Worm (Caenorhabditis elegans) whole organism, L1 larva: ENCODE results near the gene nhr-203.

Experiments
- C04F5.9 ChIP-seq: sonication (generic microtip); optimal IDR thresholded peaks from 2 replicates; lab custom pipeline; 2016; ENCODE audit warnings: missing genetic modification characterization, missing compliant biosample characterization
- C16A3.4 ChIP-seq: fragments of 150-350 bp; optimal IDR thresholded peaks from 2 replicates; lab custom pipeline; 2014; ENCODE audit warnings: missing biosample characterization, missing genetic modification characterization
- Y116A8C.19 ChIP-seq: sonication (generic microtip); optimal IDR thresholded peaks from 2 replicates; lab custom pipeline; 2016; ENCODE audit warnings: missing compliant biosample characterization, missing genetic modification characterization, borderline replicate concordance
- aha-1 ChIP-seq: fragments of 150-350 bp; optimal IDR thresholded peaks from 2 replicates; lab custom pipeline; 2014; ENCODE audit warnings: missing biosample characterization, missing genetic modification characterization
- alr-1 ChIP-seq: fragments of 200-800 bp; sonication (Bioruptor generic); optimal IDR thresholded peaks from 2 replicates; lab custom pipeline; 2018; ENCODE audit warnings: borderline replicate concordance, mild to moderate bottlenecking, missing genetic modification characterization, missing compliant biosample characterization
- blmp-1 ChIP-seq: fragments of 150-350 bp; optimal IDR thresholded peaks from 2 replicates; lab custom pipeline; 2014; ENCODE audit warnings: missing biosample characterization, missing genetic modification characterization
- ceh-8 ChIP-seq: fragments of 200-800 bp; sonication (Bioruptor generic); optimal IDR thresholded peaks from 2 replicates; lab custom pipeline; 2018; ENCODE audit warnings: mild to moderate bottlenecking, missing genetic modification characterization, moderate library complexity, missing compliant biosample characterization
- ceh-82 ChIP-seq, 3 experiments: fragments of 150-350 bp in 1 of 3; sonication (generic microtip) in 2 of 3; optimal IDR thresholded peaks; 2 replicates each; lab custom pipeline; 2014 to 2017; ENCODE audit warnings: missing biosample characterization in 3 of 3, missing genetic modification characterization in 3 of 3
- egl-27 ChIP-seq, 2 experiments: fragments of 150-350 bp in 1 of 2; sonication (generic microtip); optimal IDR thresholded peaks; 3 replicates each; lab custom pipeline; 2017 to 2018; ENCODE audit warnings: missing biosample characterization in 2 of 2, missing genetic modification characterization in 2 of 2, missing genetic modification reagents in 2 of 2
- elt-3 ChIP-seq, 6 experiments: fragments of 150-350 bp in 1 of 6; sonication (generic microtip); optimal IDR thresholded peaks; 2 replicates each; lab custom pipeline; 2017 to 2018; ENCODE audit warnings: missing biosample characterization in 6 of 6, missing genetic modification characterization in 6 of 6, inconsistent platforms in 1 of 6
- ets-5 ChIP-seq: fragments of 200-800 bp; sonication (Bioruptor generic); IDR thresholded peaks from 2 replicates; pipeline ENCODE4 v1.3.6; 2022; ENCODE audit warnings: missing genetic modification characterization, missing compliant biosample characterization
- fkh-10 ChIP-seq: sonication (generic microtip); optimal IDR thresholded peaks from 2 replicates; lab custom pipeline; 2017; ENCODE audit warnings: missing biosample characterization, missing genetic modification reagents, missing genetic modification characterization
- fkh-8 ChIP-seq: sonication (generic microtip); optimal IDR thresholded peaks from 2 replicates; lab custom pipeline; 2016; ENCODE audit warnings: mild to moderate bottlenecking, missing genetic modification characterization, missing compliant biosample characterization
- fos-1 ChIP-seq: fragments of 150-350 bp; optimal IDR thresholded peaks from 2 replicates; lab custom pipeline; 2014; ENCODE audit warnings: missing biosample characterization, missing genetic modification characterization
- jun-1 ChIP-seq: fragments of 150-350 bp; optimal IDR thresholded peaks from 2 replicates; lab custom pipeline; 2014; ENCODE audit warnings: missing biosample characterization, missing genetic modification reagents, missing genetic modification characterization
- lin-13 ChIP-seq: fragments of 150-350 bp; optimal IDR thresholded peaks from 2 replicates; lab custom pipeline; 2014; ENCODE audit warnings: missing biosample characterization, missing genetic modification reagents, missing genetic modification characterization
- lin-15B ChIP-seq: fragments of 150-350 bp; sonication (generic microtip); optimal IDR thresholded peaks from 3 replicates; lab custom pipeline; 2014; ENCODE audit warnings: missing biosample characterization, missing genetic modification characterization
- lin-39 ChIP-seq: fragments of 150-350 bp; optimal IDR thresholded peaks from 2 replicates; lab custom pipeline; 2014; ENCODE audit warnings: missing biosample characterization, missing genetic modification reagents, missing genetic modification characterization
- lir-3 ChIP-seq: sonication (generic microtip); optimal IDR thresholded peaks from 2 replicates; lab custom pipeline; 2016; ENCODE audit warnings: mild to moderate bottlenecking, missing genetic modification characterization, moderate library complexity, missing compliant biosample characterization; ENCODE audit not compliant: poor library complexity
- mef-2 ChIP-seq: fragments of 150-350 bp; optimal IDR thresholded peaks from 2 replicates; lab custom pipeline; 2014; ENCODE audit warnings: missing biosample characterization, missing genetic modification characterization
- mep-1 ChIP-seq: fragments of 150-350 bp; optimal IDR thresholded peaks from 2 replicates; lab custom pipeline; 2014; ENCODE audit warnings: missing biosample characterization, missing genetic modification characterization
- nhr-11 ChIP-seq: fragments of 150-350 bp; optimal IDR thresholded peaks from 2 replicates; lab custom pipeline; 2014; ENCODE audit warnings: missing biosample characterization, missing genetic modification characterization
- nhr-19 ChIP-seq: fragments of 200-800 bp; sonication (Bioruptor generic); conservative IDR thresholded peaks from 2 replicates; pipeline ENCODE4 v1.3.6; 2022; ENCODE audit warnings: missing genetic modification characterization, missing compliant biosample characterization
- nhr-20 ChIP-seq: sonication (generic microtip); optimal IDR thresholded peaks from 2 replicates; lab custom pipeline; 2016; ENCODE audit warnings: mild to moderate bottlenecking, missing genetic modification characterization, missing compliant biosample characterization
- nhr-237 ChIP-seq: fragments of 150-350 bp; optimal IDR thresholded peaks from 2 replicates; lab custom pipeline; 2014; ENCODE audit warnings: missing biosample characterization, missing genetic modification characterization
- nhr-28 ChIP-seq: fragments of 150-350 bp; optimal IDR thresholded peaks from 2 replicates; lab custom pipeline; 2014; ENCODE audit warnings: missing biosample characterization, missing genetic modification characterization
- nhr-47 ChIP-seq: sonication (generic microtip); optimal IDR thresholded peaks from 2 replicates; lab custom pipeline; 2016; ENCODE audit warnings: mild to moderate bottlenecking, missing genetic modification characterization, moderate library complexity, missing compliant biosample characterization
- nhr-77 ChIP-seq: fragments of 150-350 bp; optimal IDR thresholded peaks from 2 replicates; lab custom pipeline; 2014; ENCODE audit warnings: missing biosample characterization, missing genetic modification characterization
- nhr-84 ChIP-seq: sonication (generic microtip); optimal IDR thresholded peaks from 2 replicates; lab custom pipeline; 2017; ENCODE audit warnings: missing biosample characterization, missing genetic modification characterization
- snpc-4 ChIP-seq: fragments of 150-350 bp; optimal IDR thresholded peaks from 2 replicates; lab custom pipeline; 2014; ENCODE audit warnings: missing biosample characterization, missing genetic modification characterization
- sptf-1 ChIP-seq: fragments of 150-350 bp; optimal IDR thresholded peaks from 2 replicates; lab custom pipeline; 2014; ENCODE audit warnings: missing biosample characterization, missing genetic modification characterization
- sup-37 ChIP-seq: fragments of 200-800 bp; sonication (Bioruptor generic); optimal IDR thresholded peaks from 2 replicates; lab custom pipeline; 2018; ENCODE audit warnings: mild to moderate bottlenecking, missing genetic modification characterization, missing compliant biosample characterization
- swsn-7 ChIP-seq: sonication (generic microtip); optimal IDR thresholded peaks from 2 replicates; lab custom pipeline; 2016; ENCODE audit warnings: missing genetic modification characterization, missing compliant biosample characterization
- tbx-2 ChIP-seq: sonication (generic microtip); optimal IDR thresholded peaks from 2 replicates; lab custom pipeline; 2016; ENCODE audit warnings: missing genetic modification characterization, missing compliant biosample characterization
- unc-30 ChIP-seq: sonication (generic microtip); optimal IDR thresholded peaks from 2 replicates; lab custom pipeline; 2017; ENCODE audit warnings: missing biosample characterization, missing genetic modification characterization
- unc-98 ChIP-seq: fragments of 200-800 bp; sonication (Bioruptor generic); IDR thresholded peaks from 2 replicates; pipeline ENCODE4 v1.3.6; 2022; ENCODE audit warnings: missing genetic modification characterization, missing compliant biosample characterization
- vab-15 ChIP-seq: sonication (generic microtip); optimal IDR thresholded peaks from 2 replicates; lab custom pipeline; 2017; ENCODE audit warnings: missing genotype, mild to moderate bottlenecking, missing genetic modification characterization, missing compliant biosample characterization
- zag-1 ChIP-seq: fragments of 150-350 bp; optimal IDR thresholded peaks from 2 replicates; lab custom pipeline; 2014; ENCODE audit warnings: missing biosample characterization, missing genetic modification characterization
- ztf-4 ChIP-seq: fragments of 150-350 bp; optimal IDR thresholded peaks from 2 replicates; lab custom pipeline; 2014; ENCODE audit warnings: missing biosample characterization, missing genetic modification characterization

The nhr-203 gene

DNA sequence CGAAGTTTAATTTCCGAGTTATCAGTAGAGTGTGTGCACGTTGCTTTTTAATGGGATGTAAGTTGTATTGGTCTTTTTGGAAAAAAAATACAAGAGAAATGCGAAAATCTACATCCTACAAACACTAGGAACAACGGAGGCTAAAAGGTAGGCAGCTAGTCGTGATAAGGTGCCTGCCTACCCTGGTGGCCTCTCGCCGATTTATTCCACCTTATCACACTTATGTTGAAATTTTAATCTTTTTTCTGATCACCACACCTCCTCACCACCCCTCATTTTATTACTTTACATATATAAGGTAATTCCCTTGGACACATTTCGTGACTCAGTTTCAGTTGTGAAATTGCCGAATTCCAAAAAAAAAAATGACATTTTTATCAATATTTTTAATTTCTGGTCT, 37.5 kb upstream of the nhr-203 start, which contains the start of gene dod-20:
Gene dod-20, plus strand, starts transcription at position 301 of the 400 bp plus-strand sequence.
- TF ChIP-seq zag-1, result no peak
- no peak for TF ChIP-seq lin-39 (tag; lab: Kevin White, UChicago)
- TF ChIP-seq egl-27 (tag; optimal IDR thresholded peaks at IDR 0.05; lab: Kevin White, UChicago), result no peak
- no peak for TF ChIP-seq mef-2 (tag; lab: Kevin White, UChicago)
- TF ChIP-seq lin-13 (GFP tag; lab: Kevin White, UChicago), result no peak
- no peak for TF ChIP-seq tbx-2
- TF ChIP-seq nhr-84 (tag; lab: Kevin White, UChicago), result no peak
- TF ChIP-seq swsn-7 (tag; lab: Kevin White, UChicago), result no peak
- no peak for TF ChIP-seq snpc-4 (tag; lab: Kevin White, UChicago)
- TF ChIP-seq nhr-11 (tag; lab: Kevin White, UChicago), result no peak
- TF ChIP-seq unc-98, result no peak
- TF ChIP-seq lin-15B (tag; lab: Kevin White, UChicago), result no peak
- TF ChIP-seq alr-1 (tag; lab: Kevin White, UChicago), result no peak
- TF ChIP-seq fkh-8 (tag; lab: Kevin White, UChicago), result no peak
- TF ChIP-seq nhr-237 (tag; lab: Kevin White, UChicago), result no peak
- TF ChIP-seq aha-1 (tag; lab: Kevin White, UChicago), result no peak
- no peak for TF ChIP-seq fos-1 (tag; lab: Kevin White, UChicago)

DNA sequence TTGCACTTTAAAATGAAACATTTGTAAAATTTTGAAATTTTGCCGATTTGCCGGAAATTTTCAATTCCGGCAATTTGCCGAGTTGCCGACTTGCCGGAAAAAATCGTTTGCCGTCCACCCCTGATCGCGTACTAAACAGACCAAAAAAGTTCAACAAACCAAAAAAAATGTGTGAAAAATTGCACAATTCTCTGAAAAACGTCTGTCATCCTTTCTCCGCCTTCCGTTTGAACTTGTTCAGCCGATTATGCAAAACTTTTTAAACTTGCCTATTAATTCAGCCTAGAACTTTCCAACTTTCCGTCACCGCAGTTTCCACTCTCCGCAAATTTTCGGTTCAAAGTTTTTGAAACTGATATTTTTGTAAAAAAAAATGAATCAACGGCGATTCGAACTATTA, 35.5 kb upstream of the nhr-203 start, which contains the start of gene B0554.5:
Gene B0554.5, plus strand, starts transcription at position 301 of the 400 bp plus-strand sequence.
- TF ChIP-seq unc-98, result no peak
- TF ChIP-seq vab-15 (tag; lab: Kevin White, UChicago), result no peak
- TF ChIP-seq blmp-1 (tag; lab: Kevin White, UChicago), result no peak
- TF ChIP-seq lin-39 (tag; lab: Kevin White, UChicago), result no peak
- no peak for TF ChIP-seq lir-3 (tag; lab: Kevin White, UChicago)
- TF ChIP-seq unc-30 (tag; lab: Kevin White, UChicago), result no peak
- TF ChIP-seq sup-37 (GFP tag; lab: Kevin White, UChicago), result no peak
- TF ChIP-seq fkh-10 (GFP tag; lab: Kevin White, UChicago), result no peak
- TF ChIP-seq ets-5 (GFP tag; lab: Robert Waterston, UW), result no peak
- no peak for TF ChIP-seq nhr-28
- TF ChIP-seq tbx-2, result no peak
- no peak for TF ChIP-seq elt-3 (tag; optimal IDR thresholded peaks at IDR 0.05; lab: Kevin White, UChicago)
- TF ChIP-seq ceh-8 (GFP tag; lab: Kevin White, UChicago), result no peak
- TF ChIP-seq nhr-77 (tag; lab: Kevin White, UChicago), result no peak
- TF ChIP-seq egl-27 (tag; optimal IDR thresholded peaks at IDR 0.05; lab: Kevin White, UChicago), result no peak
- TF ChIP-seq C16A3.4 (tag; lab: Kevin White, UChicago), result no peak

DNA sequence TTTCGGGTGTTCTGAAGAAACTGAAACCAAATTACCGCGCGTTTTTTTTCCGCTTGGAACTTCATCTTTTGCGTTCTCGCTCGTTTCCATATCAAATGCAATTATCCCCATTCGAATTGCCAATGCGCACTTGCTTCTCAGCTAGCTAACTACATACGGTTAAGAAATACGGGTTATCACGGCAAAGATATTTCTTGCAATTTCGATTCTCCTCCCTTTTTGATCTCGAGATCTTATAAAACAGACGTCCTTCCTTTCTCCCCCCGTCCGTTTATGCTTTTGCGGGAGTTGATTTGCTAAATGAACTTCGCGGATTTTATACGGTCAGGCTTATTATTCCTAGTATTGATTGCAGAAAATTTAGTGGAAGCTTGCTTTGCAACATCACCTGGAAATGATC, 30.8 kb upstream of the nhr-203 start, which contains the start of gene B0554.4:
Gene B0554.4, plus strand, starts transcription at position 301 of the 400 bp plus-strand sequence.
- TF ChIP-seq sup-37 (GFP tag; lab: Kevin White, UChicago) (no peak), nhr-19 (GFP tag; lab: Robert Waterston, UW) (no peak), mep-1 (no peak), sptf-1 (tag; lab: Kevin White, UChicago) (no peak), C04F5.9 (tag; lab: Kevin White, UChicago) (no peak), Y116A8C.19 (tag; lab: Kevin White, UChicago) (no peak), nhr-84 (tag; lab: Kevin White, UChicago) (no peak), ztf-4 (tag; lab: Kevin White, UChicago) (no peak), ceh-82 (tag; optimal IDR thresholded peaks at IDR 0.05; lab: Kevin White, UChicago) (no peak), lin-39 (tag; lab: Kevin White, UChicago) (no peak), tbx-2 (no peak), nhr-77 (tag; lab: Kevin White, UChicago) (no peak), nhr-20 (no peak), jun-1 (tag; lab: Kevin White, UChicago) (no peak), aha-1 (tag; lab: Kevin White, UChicago) (no peak), fos-1 (tag; lab: Kevin White, UChicago) (no peak), nhr-47 (no peak)
